Fruit fly (Drosophila melanogaster) S2 (cell line): ENCODE results near the gene CG44013.

Source experiments
- CG8478 ChIP-seq: fragments of >200 bp; optimal IDR thresholded peaks from 2 replicates; lab custom pipeline; 2018
- CTCF ChIP-seq, 2 experiments: fragments of >200 bp; optimal IDR thresholded peaks; 2 replicates each; lab custom pipeline; 2018

- TF ChIP-seq CG8478 (lab: Kevin White, UChicago), result no peak
- TF ChIP-seq CTCF (optimal IDR thresholded peaks at IDR 0.05; lab: Kevin White, UChicago), result no peak
Observed at dm6 chr3R:15557308-15557707, 47.6 kb upstream of the CG44013 start.
